Worm (Caenorhabditis elegans) whole organism, L4 larva: ENCODE measurements around the gene F20B6.5.

ENCODE experiments used
- F26F4.8 ChIP-seq: fragments of 200-800 bp; sonication (Bioruptor generic); conservative IDR thresholded peaks from 2 replicates; pipeline ENCODE4 v1.3.6; 2022; ENCODE audit warnings: missing genetic modification characterization, missing compliant biosample characterization
- F44E2.7 ChIP-seq: fragments of 200-800 bp; sonication (Bioruptor generic); IDR thresholded peaks from 2 replicates; pipeline ENCODE4 v2.1.2; 2022; ENCODE audit warnings: missing genetic modification characterization, missing compliant biosample characterization
- R02D3.7 ChIP-seq: fragments of 150-350 bp; sonication (generic microtip); optimal IDR thresholded peaks from 3 replicates; lab custom pipeline; 2014; ENCODE audit warnings: missing biosample characterization, missing genetic modification characterization
- T20F7.1 ChIP-seq: fragments of 200-800 bp; sonication (Bioruptor generic); optimal IDR thresholded peaks from 2 replicates; lab custom pipeline; 2018; ENCODE audit warnings: mild to moderate bottlenecking, missing genetic modification characterization, missing compliant biosample characterization
- T26A8.4 ChIP-seq: fragments of 200-800 bp; sonication (Bioruptor generic); IDR thresholded peaks from 2 replicates; pipeline ENCODE4 v1.3.6; 2022; ENCODE audit warnings: missing genetic modification characterization, missing compliant biosample characterization
- Y48G9A.11 ChIP-seq: fragments of 200-800 bp; sonication (Bioruptor generic); IDR thresholded peaks from 2 replicates; pipeline ENCODE4 v1.3.6; 2022; ENCODE audit warnings: missing genetic modification reagents, missing genetic modification characterization, missing compliant biosample characterization
- Y75B8A.6 ChIP-seq: fragments of 200-800 bp; sonication (Bioruptor generic); IDR thresholded peaks from 2 replicates; pipeline ENCODE4 v1.3.6; 2022; ENCODE audit warnings: missing genetic modification reagents, missing genetic modification characterization, missing compliant biosample characterization
- ZK337.2 ChIP-seq: fragments of 200-800 bp; sonication (Bioruptor generic); IDR thresholded peaks from 2 replicates; pipeline ENCODE4 v1.3.6; 2022; ENCODE audit warnings: missing genetic modification reagents, missing genetic modification characterization, missing compliant biosample characterization
- aha-1 ChIP-seq: fragments of 150-350 bp; peaks from one replicate; lab custom pipeline; 2014; ENCODE audit warnings: missing biosample characterization, missing genetic modification characterization
- ama-1 ChIP-seq: fragments of 150-350 bp; optimal IDR thresholded peaks from 2 replicates; lab custom pipeline; 2014; ENCODE audit warnings: inconsistent platforms, mixed read lengths
- arid-1 ChIP-seq: fragments of 200-800 bp; sonication (Bioruptor generic); conservative IDR thresholded peaks from 2 replicates; pipeline ENCODE4 v1.3.6; 2022; ENCODE audit warnings: missing genetic modification reagents, missing genetic modification characterization, missing compliant biosample characterization
- ceh-20 ChIP-seq: fragments of 200-800 bp; sonication (Bioruptor generic); IDR thresholded peaks from 2 replicates; pipeline ENCODE4 v1.3.6; 2022; ENCODE audit warnings: missing genetic modification reagents, missing genetic modification characterization, missing compliant biosample characterization
- ces-1 ChIP-seq: fragments of 150-350 bp; sonication (generic microtip); optimal IDR thresholded peaks from 4 replicates; lab custom pipeline; 2014; ENCODE audit warnings: missing biosample characterization, missing genetic modification reagents, missing genetic modification characterization
- daf-16 ChIP-seq, 3 experiments: sonication (generic microtip); optimal IDR thresholded peaks; 2 replicates each; lab custom pipeline; 2016 to 2017; ENCODE audit warnings: missing genetic modification characterization in 3 of 3, missing genetic modification reagents in 3 of 3, mild to moderate bottlenecking in 2 of 3, missing compliant biosample characterization in 2 of 3, missing biosample characterization in 1 of 3, moderate library complexity in 1 of 3
- daf-8 ChIP-seq: fragments of 200-800 bp; sonication (Bioruptor generic); IDR thresholded peaks from 2 replicates; pipeline ENCODE4 v1.3.6; 2022; ENCODE audit warnings: missing genetic modification characterization, missing compliant biosample characterization
- dmd-8 ChIP-seq: fragments of 200-800 bp; sonication (Bioruptor generic); IDR thresholded peaks from 2 replicates; pipeline ENCODE4 v1.3.6; 2022; ENCODE audit warnings: missing genetic modification characterization, missing compliant biosample characterization
- dve-1 ChIP-seq: sonication (generic microtip); optimal IDR thresholded peaks from 2 replicates; lab custom pipeline; 2017; ENCODE audit warnings: antibody characterized with exemption, mild to moderate bottlenecking, missing genetic modification characterization, missing compliant biosample characterization; ENCODE audit not compliant: insufficient read depth
- egl-27 ChIP-seq: sonication (generic microtip); optimal IDR thresholded peaks from 3 replicates; lab custom pipeline; 2017; ENCODE audit warnings: missing biosample characterization, missing genetic modification reagents, missing genetic modification characterization
- gei-8 ChIP-seq: fragments of 200-800 bp; sonication (Bioruptor generic); optimal IDR thresholded peaks from 2 replicates; lab custom pipeline; 2018; ENCODE audit warnings: mild to moderate bottlenecking, missing genetic modification characterization, missing compliant biosample characterization
- hif-1 ChIP-seq, 2 experiments: sonication (generic microtip); optimal IDR thresholded peaks; 2 replicates each; lab custom pipeline; 2016 to 2017; ENCODE audit warnings: missing compliant biosample characterization in 2 of 2, missing genetic modification characterization in 2 of 2, missing genetic modification reagents in 2 of 2, missing genotype in 2 of 2, mild to moderate bottlenecking in 1 of 2
- lin-1 ChIP-seq: fragments of 200-800 bp; sonication (Bioruptor generic); IDR thresholded peaks from 2 replicates; pipeline ENCODE4 v1.3.6; 2022; ENCODE audit warnings: missing genetic modification reagents, missing genetic modification characterization, missing compliant biosample characterization
- lin-13 ChIP-seq: fragments of 150-350 bp; optimal IDR thresholded peaks from 2 replicates; lab custom pipeline; 2014; ENCODE audit warnings: missing biosample characterization, missing genetic modification reagents, missing genetic modification characterization
- lin-15B ChIP-seq: fragments of 150-350 bp; sonication (generic microtip); optimal IDR thresholded peaks from 3 replicates; lab custom pipeline; 2014; ENCODE audit warnings: missing biosample characterization, missing genetic modification characterization
- lir-3 ChIP-seq: sonication (generic microtip); optimal IDR thresholded peaks from 2 replicates; lab custom pipeline; 2016; ENCODE audit warnings: mild to moderate bottlenecking, missing genetic modification characterization, missing compliant biosample characterization
- madf-9 ChIP-seq: fragments of 200-800 bp; sonication (Bioruptor generic); conservative IDR thresholded peaks from 2 replicates; pipeline ENCODE4 v1.3.6; 2022; ENCODE audit warnings: missing genetic modification reagents, missing genetic modification characterization, missing compliant biosample characterization
- mdl-1 ChIP-seq, 2 experiments: fragments of 150-350 bp in 1 of 2; sonication (generic microtip) in 1 of 2; optimal IDR thresholded peaks; 2 replicates each; lab custom pipeline; 2014 to 2017; ENCODE audit warnings: missing biosample characterization in 2 of 2, missing genetic modification characterization in 2 of 2
- mdt-29 ChIP-seq: fragments of 200-800 bp; sonication (Bioruptor generic); IDR thresholded peaks from 2 replicates; pipeline ENCODE4 v1.3.6; 2022; ENCODE audit warnings: missing genetic modification reagents, missing genetic modification characterization, missing compliant biosample characterization
- mep-1 ChIP-seq: fragments of 150-350 bp; sonication (generic microtip); optimal IDR thresholded peaks from 3 replicates; lab custom pipeline; 2014; ENCODE audit warnings: missing biosample characterization, missing genetic modification characterization
- mes-2 ChIP-seq: sonication (generic microtip); optimal IDR thresholded peaks from 2 replicates; lab custom pipeline; 2016; ENCODE audit warnings: missing genotype, mild to moderate bottlenecking, missing genetic modification characterization, missing compliant biosample characterization; ENCODE audit not compliant: poor library complexity, severe bottlenecking
- mxl-3 ChIP-seq: fragments of 200-800 bp; sonication (Bioruptor generic); optimal IDR thresholded peaks from 2 replicates; lab custom pipeline; 2018; ENCODE audit warnings: mild to moderate bottlenecking, missing genetic modification characterization, missing compliant biosample characterization
- nhr-102 ChIP-seq: sonication (generic microtip); optimal IDR thresholded peaks from 2 replicates; lab custom pipeline; 2016; ENCODE audit warnings: mild to moderate bottlenecking, missing genetic modification characterization, moderate library complexity, missing compliant biosample characterization
- nhr-11 ChIP-seq: fragments of 150-350 bp; optimal IDR thresholded peaks from 2 replicates; lab custom pipeline; 2014; ENCODE audit warnings: missing biosample characterization, missing genetic modification characterization
- nhr-237 ChIP-seq: sonication (generic microtip); optimal IDR thresholded peaks from 2 replicates; lab custom pipeline; 2017; ENCODE audit warnings: missing biosample characterization, missing genetic modification characterization
- nhr-28 ChIP-seq: fragments of 150-350 bp; optimal IDR thresholded peaks from 2 replicates; lab custom pipeline; 2014; ENCODE audit warnings: missing biosample characterization, missing genetic modification characterization
- nhr-41 ChIP-seq: fragments of 200-800 bp; sonication (Bioruptor generic); IDR thresholded peaks from 2 replicates; pipeline ENCODE4 v1.3.6; 2022; ENCODE audit warnings: missing genetic modification reagents, missing genetic modification characterization, missing compliant biosample characterization
- nhr-48 ChIP-seq: sonication (generic microtip); optimal IDR thresholded peaks from 2 replicates; lab custom pipeline; 2016; ENCODE audit warnings: mild to moderate bottlenecking, missing genetic modification characterization, missing compliant biosample characterization
- pha-4 ChIP-seq, 2 experiments: fragments of 150-350 bp in 1 of 2; fragments of 200-800 bp in 1 of 2; sonication (Bioruptor generic) in 1 of 2; IDR thresholded peaks in 1 of 2; optimal IDR thresholded peaks in 1 of 2; 2 replicates each; pipeline versions ENCODE4 v1.3.6 to Lab custom; 2014 to 2022; ENCODE audit warnings: missing genetic modification characterization in 2 of 2, missing genetic modification reagents in 2 of 2, missing biosample characterization in 1 of 2, missing compliant biosample characterization in 1 of 2
- php-3 ChIP-seq: fragments of 200-800 bp; sonication (Bioruptor generic); IDR thresholded peaks from 2 replicates; pipeline ENCODE4 v1.3.6; 2022; ENCODE audit warnings: missing genetic modification reagents, missing genetic modification characterization, missing compliant biosample characterization
- saeg-2 ChIP-seq: fragments of 200-800 bp; sonication (Bioruptor generic); IDR thresholded peaks from 2 replicates; pipeline ENCODE4 v1.3.6; 2022; ENCODE audit warnings: missing genetic modification reagents, missing genetic modification characterization, missing compliant biosample characterization
- sdz-12 ChIP-seq: fragments of 200-800 bp; sonication (Bioruptor generic); optimal IDR thresholded peaks from 2 replicates; lab custom pipeline; 2018; ENCODE audit warnings: mild to moderate bottlenecking, missing genetic modification characterization, missing compliant biosample characterization
- set-16 ChIP-seq: fragments of 200-800 bp; sonication (Bioruptor generic); IDR thresholded peaks from 2 replicates; pipeline ENCODE4 v1.3.6; 2022; ENCODE audit warnings: missing genetic modification reagents, missing genetic modification characterization, missing compliant biosample characterization
- skn-1 ChIP-seq: fragments of 150-350 bp; optimal IDR thresholded peaks from 2 replicates; lab custom pipeline; 2014; ENCODE audit warnings: missing biosample characterization, missing genetic modification characterization
- snpc-4 ChIP-seq: fragments of 150-350 bp; optimal IDR thresholded peaks from 2 replicates; lab custom pipeline; 2014; ENCODE audit warnings: missing biosample characterization, missing genetic modification characterization
- spr-3 ChIP-seq: fragments of 200-800 bp; sonication (Bioruptor generic); optimal IDR thresholded peaks from 2 replicates; lab custom pipeline; 2018; ENCODE audit warnings: mild to moderate bottlenecking, missing genetic modification characterization, missing compliant biosample characterization
- unc-130 ChIP-seq: sonication (generic microtip); optimal IDR thresholded peaks from 2 replicates; lab custom pipeline; 2016; ENCODE audit warnings: missing genetic modification reagents, missing genetic modification characterization, missing compliant biosample characterization
- unc-39 ChIP-seq: sonication (generic microtip); optimal IDR thresholded peaks from 2 replicates; lab custom pipeline; 2017; ENCODE audit warnings: missing biosample characterization, missing genetic modification characterization
- unc-62 ChIP-seq, 3 experiments: fragments of 150-350 bp in 1 of 3; sonication (generic microtip); optimal IDR thresholded peaks in 2 of 3; peaks in 1 of 3; 1 replicate in 1 of 3; 2 replicates in 2 of 3; lab custom pipeline; 2014 to 2017; ENCODE audit warnings: missing biosample characterization in 3 of 3, missing genetic modification characterization in 3 of 3, missing genetic modification reagents in 3 of 3, missing genotype in 1 of 3
- zfp-2 ChIP-seq: sonication (generic microtip); optimal IDR thresholded peaks from 2 replicates; lab custom pipeline; 2016; ENCODE audit warnings: mild to moderate bottlenecking, missing genetic modification characterization, missing compliant biosample characterization
- ztf-7 ChIP-seq: fragments of 150-350 bp; optimal IDR thresholded peaks from 2 replicates; lab custom pipeline; 2014; ENCODE audit warnings: missing biosample characterization, missing genetic modification characterization

The F20B6.5 gene

DNA sequence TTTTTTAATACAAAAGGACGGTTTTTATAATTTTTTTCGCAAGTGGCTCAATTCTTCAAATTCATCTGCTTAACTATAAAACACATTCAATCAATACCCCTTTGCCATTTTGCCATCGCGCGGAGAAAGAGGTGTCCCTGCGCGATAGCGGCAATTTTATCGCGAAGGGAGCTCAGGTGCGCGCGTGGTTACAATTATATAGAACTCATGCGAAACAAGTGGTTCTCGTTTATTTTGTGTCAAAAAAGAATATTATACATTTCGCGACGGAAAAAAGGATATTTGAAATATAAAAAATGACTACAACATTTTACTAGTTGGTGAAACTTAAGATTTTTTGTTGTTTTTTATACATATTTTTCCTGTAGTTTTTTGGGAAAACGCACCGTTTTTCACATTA is 9.4 kb upstream of the F20B6.5 start (continued):
- TF ChIP-seq set-16 (GFP tag; lab: Robert Waterston, UW) = peak; percentile 61
- peak; percentile 95 for TF ChIP-seq nhr-28 (tag; lab: Kevin White, UChicago)
- TF ChIP-seq egl-27 (tag; lab: Kevin White, UChicago) = peak; percentile 67
- TF ChIP-seq lir-3 = peak; percentile 93
- TF ChIP-seq nhr-237 (tag; lab: Kevin White, UChicago) = peak; percentile 94
- TF ChIP-seq lin-15B (tag; lab: Kevin White, UChicago) = peak; percentile 44
- TF ChIP-seq nhr-48 (tag; lab: Kevin White, UChicago) = peak; percentile 97
- TF ChIP-seq aha-1 (tag; lab: Kevin White, UChicago) = peak; percentile 100
- peak; percentile 95 for TF ChIP-seq ZK337.2 (GFP tag; lab: Robert Waterston, UW)
- peak; percentile 96 to 99 for TF ChIP-seq daf-16 (GFP tag; optimal IDR thresholded peaks at IDR 0.05; lab: Kevin White, UChicago)
- peak; percentile 95 for TF ChIP-seq daf-16 (tag; optimal IDR thresholded peaks at IDR 0.05; lab: Kevin White, UChicago)
- peak; percentile 88 for TF ChIP-seq nhr-41 (GFP tag; lab: Robert Waterston, UW)
- no peak for TF ChIP-seq ama-1 (lab: Kevin White, UChicago)
- TF ChIP-seq Y75B8A.6 (GFP tag; lab: Robert Waterston, UW) = peak; percentile 91
- TF ChIP-seq saeg-2 (GFP tag; lab: Robert Waterston, UW) = peak; percentile 99
- TF ChIP-seq lin-13 (GFP tag; lab: Kevin White, UChicago) = peak; percentile 96
- TF ChIP-seq mdl-1 (tag; optimal IDR thresholded peaks at IDR 0.05; lab: Kevin White, UChicago) = peak; percentile 93 to 97
- TF ChIP-seq F44E2.7 (GFP tag; lab: Robert Waterston, UW) = peak; percentile 93
- TF ChIP-seq dve-1 (tag; lab: Kevin White, UChicago) = peak; percentile 100
- peak; percentile 89 for TF ChIP-seq zfp-2 (tag; lab: Kevin White, UChicago)
- TF ChIP-seq R02D3.7 = peak; percentile 4
- peak; percentile 100 for TF ChIP-seq mep-1
- TF ChIP-seq ztf-7 (tag; lab: Kevin White, UChicago) = peak; percentile 91
- TF ChIP-seq T20F7.1 (GFP tag; lab: Kevin White, UChicago) = peak; percentile 90
- peak; percentile 98 for TF ChIP-seq pha-4 (GFP tag; IDR thresholded peaks at IDR 0.05; lab: Robert Waterston, UW)
- peak; percentile 80 for TF ChIP-seq pha-4 (tag; optimal IDR thresholded peaks at IDR 0.05; lab: Kevin White, UChicago)
- TF ChIP-seq ceh-20 (GFP tag; lab: Robert Waterston, UW) = peak; percentile 98
- TF ChIP-seq Y48G9A.11 = 0 out of 2 replicates have a peak, but pooled peaks have one; percentile 15
- peak; percentile 100 for TF ChIP-seq T26A8.4
- peak; percentile 88; the same call in 1 of the 2 replicates for TF ChIP-seq daf-8 (GFP tag; lab: Robert Waterston, UW)
- peak; percentile 100 for TF ChIP-seq mes-2 (tag; lab: Kevin White, UChicago)
- TF ChIP-seq spr-3 (GFP tag; lab: Kevin White, UChicago) = peak; percentile 98
- peak; percentile 99 for TF ChIP-seq php-3 (GFP tag; lab: Robert Waterston, UW)
- peak; percentile 83 for TF ChIP-seq unc-39 (tag; lab: Kevin White, UChicago)
- TF ChIP-seq mxl-3 (GFP tag; lab: Kevin White, UChicago) = peak; percentile 95
- peak; percentile 94 for TF ChIP-seq ces-1 (GFP tag; lab: Kevin White, UChicago)
- TF ChIP-seq gei-8 (GFP tag; lab: Kevin White, UChicago) = peak; percentile 50
- TF ChIP-seq nhr-11 (tag; lab: Kevin White, UChicago) = peak; percentile 98
- peak; percentile 96 for TF ChIP-seq mdt-29 (GFP tag; lab: Robert Waterston, UW)
- peak; percentile 99 for TF ChIP-seq nhr-102
- peak; percentile 86 for TF ChIP-seq skn-1 (tag; lab: Kevin White, UChicago)
- peak; percentile 80 to 100 for TF ChIP-seq unc-62 (GFP tag; optimal IDR thresholded peaks at IDR 0.05 in 1 of 2; lab: Kevin White, UChicago)
- peak; percentile 41 for TF ChIP-seq unc-62 (tag; optimal IDR thresholded peaks at IDR 0.05; lab: Kevin White, UChicago)
- TF ChIP-seq hif-1 (tag; optimal IDR thresholded peaks at IDR 0.05; lab: Kevin White, UChicago) = peak; percentile 67 to 91
- peak; percentile 99 for TF ChIP-seq madf-9
- peak; percentile 88 for TF ChIP-seq dmd-8 (GFP tag; lab: Robert Waterston, UW)
- TF ChIP-seq lin-1 (GFP tag; lab: Robert Waterston, UW) = peak; percentile 97
- no peak for TF ChIP-seq F26F4.8 (GFP tag; lab: Robert Waterston, UW)
- TF ChIP-seq arid-1 = peak; percentile 98
- no peak for TF ChIP-seq unc-130 (GFP tag; lab: Kevin White, UChicago)
- peak; percentile 81 for TF ChIP-seq sdz-12 (GFP tag; lab: Kevin White, UChicago)
- peak; percentile 39 for TF ChIP-seq snpc-4 (tag; lab: Kevin White, UChicago)
